Fruit fly (Drosophila melanogaster) whole organism: ENCODE results near the gene Usp1.

ENCODE experiments used
- CG8478 ChIP-seq: fragments of >200 bp; optimal IDR thresholded peaks from 2 replicates; lab custom pipeline; 2018; ENCODE audit warnings: inconsistent platforms
- Dll ChIP-seq: fragments of >200 bp; optimal IDR thresholded peaks from 2 replicates; lab custom pipeline; 2017
- pan ChIP-seq: fragments of >200 bp; optimal IDR thresholded peaks from 2 replicates; lab custom pipeline; 2017
- psq ChIP-seq: fragments of >200 bp; optimal IDR thresholded peaks from 2 replicates; lab custom pipeline; 2017
- usp ChIP-seq: fragments of >200 bp; optimal IDR thresholded peaks from 2 replicates; lab custom pipeline; 2017; ENCODE audit warnings: missing biosample characterization, missing genetic modification characterization, mixed read lengths

DNA sequence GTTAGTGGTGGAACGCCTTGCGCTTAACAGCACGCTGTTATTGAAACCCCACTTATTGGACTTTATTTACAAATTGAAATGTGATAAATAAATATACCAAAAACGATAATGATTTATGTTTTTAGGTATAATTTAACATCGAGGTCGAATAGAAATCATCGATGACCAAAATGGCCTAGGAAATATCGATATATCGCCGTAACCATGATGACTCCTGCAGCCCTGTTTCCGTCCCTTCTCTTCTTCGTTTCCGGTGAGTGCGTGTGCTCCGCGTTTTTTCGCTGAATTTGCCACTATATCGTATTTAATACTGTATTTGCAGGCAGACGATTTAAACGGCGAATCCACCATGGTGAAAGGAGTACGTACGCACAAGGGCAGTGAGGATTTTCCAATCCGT, 9.0 kb upstream of the Usp1 start, which contains the start of gene eEF1gamma:
- TF ChIP-seq pan (lab: Kevin White, UChicago), result no peak
- TF ChIP-seq CG8478 (lab: Kevin White, UChicago), result no peak
- no peak for TF ChIP-seq usp (GFP tag; lab: Kevin White, UChicago)
- no peak for TF ChIP-seq psq (lab: Kevin White, UChicago)
- no peak for TF ChIP-seq Dll
